Fruit fly (Drosophila melanogaster): ENCODE data around the gene Tengl3.

Tengl3 gene

dm6 chr2L:2228179-2228849 is 9.7 kb downstream of the Tengl3 start:
- TF ChIP-seq noc (tag; optimal IDR thresholded peaks at IDR 0.05), result peak; percentile 7

dm6 chr2L:2227316-2227715 is 10.7 kb downstream of the Tengl3 start:
- peak; percentile 12 for TF ChIP-seq noc (tag; optimal IDR thresholded peaks at IDR 0.05)

dm6 chr2L:2226259-2227121 is 11.6 kb downstream of the Tengl3 start, which contains the start of the genes CG15387 and sau:
CG15387 (minus strand) TSS chr2L:2226294.
sau (plus strand) TSS chr2L:2226342.
- TF ChIP-seq noc (tag; optimal IDR thresholded peaks at IDR 0.05), result peak; percentile 88

dm6 chr2L:2222377-2222776 is 15.7 kb downstream of the Tengl3 start:
- no peak for TF ChIP-seq noc (tag; optimal IDR thresholded peaks at IDR 0.05)

dm6 chr2L:2221649-2222150 is 16.4 kb downstream of the Tengl3 start:
- TF ChIP-seq noc (tag; optimal IDR thresholded peaks at IDR 0.05), result peak; percentile 100

dm6 chr2L:2220573-2221332 is 17.3 kb downstream of the Tengl3 start, which contains the start of gene papi:
papi (plus strand) TSS chr2L:2220748.
- peak; percentile 41 for TF ChIP-seq noc (tag; optimal IDR thresholded peaks at IDR 0.05)

- TF ChIP-seq noc (tag; optimal IDR thresholded peaks at IDR 0.05), result peak; percentile 19
These were observed 20.9 kb downstream of the Tengl3 start, which contains the start of the genes CG15386, CG42371 and mio for dm6 chr2L:2217067-2217684. CG15386 (minus strand) TSS chr2L:2217246. CG42371 (minus strand) TSS chr2L:2217246. mio (plus strand) TSS chr2L:2217290.

dm6 chr2L:2216065-2216464 is 22.0 kb downstream of the Tengl3 start, which contains the start of gene daed:
daed (minus strand) TSS chr2L:2216311.
- TF ChIP-seq noc (tag; optimal IDR thresholded peaks at IDR 0.05), result no peak

- peak; percentile 5 for TF ChIP-seq noc (tag; optimal IDR thresholded peaks at IDR 0.05)
These were observed 24.0 kb downstream of the Tengl3 start, which contains the start of the genes Uch and CG34174 for dm6 chr2L:2214004-2214403. Uch (minus strand) TSS chr2L:2214211. CG34174 (plus strand) TSS chr2L:2214266.

- no peak for TF ChIP-seq noc (tag; optimal IDR thresholded peaks at IDR 0.05)
These were observed 25.6 kb downstream of the Tengl3 start, which contains the start of gene CG15385 for dm6 chr2L:2212478-2212877. CG15385 (minus strand) TSS chr2L:2212571.

dm6 chr2L:2209002-2209401 is 29.0 kb downstream of the Tengl3 start, which contains the start of gene CG33124:
CG33124 (minus strand) TSS chr2L:2209102.
- no peak for TF ChIP-seq noc (tag; optimal IDR thresholded peaks at IDR 0.05)

dm6 chr2L:2206066-2206465 is 32.0 kb downstream of the Tengl3 start, which contains the start of gene CG31668:
CG31668 (minus strand) TSS chr2L:2206166.
- no peak for TF ChIP-seq noc (tag; optimal IDR thresholded peaks at IDR 0.05)

- TF ChIP-seq noc (tag; optimal IDR thresholded peaks at IDR 0.05), result no peak
These were observed 35.0 kb downstream of the Tengl3 start for dm6 chr2L:2202853-2203717.
